1 fruit fly cellular context compared by ENCODE assay signal in the genomic region with DNA sequence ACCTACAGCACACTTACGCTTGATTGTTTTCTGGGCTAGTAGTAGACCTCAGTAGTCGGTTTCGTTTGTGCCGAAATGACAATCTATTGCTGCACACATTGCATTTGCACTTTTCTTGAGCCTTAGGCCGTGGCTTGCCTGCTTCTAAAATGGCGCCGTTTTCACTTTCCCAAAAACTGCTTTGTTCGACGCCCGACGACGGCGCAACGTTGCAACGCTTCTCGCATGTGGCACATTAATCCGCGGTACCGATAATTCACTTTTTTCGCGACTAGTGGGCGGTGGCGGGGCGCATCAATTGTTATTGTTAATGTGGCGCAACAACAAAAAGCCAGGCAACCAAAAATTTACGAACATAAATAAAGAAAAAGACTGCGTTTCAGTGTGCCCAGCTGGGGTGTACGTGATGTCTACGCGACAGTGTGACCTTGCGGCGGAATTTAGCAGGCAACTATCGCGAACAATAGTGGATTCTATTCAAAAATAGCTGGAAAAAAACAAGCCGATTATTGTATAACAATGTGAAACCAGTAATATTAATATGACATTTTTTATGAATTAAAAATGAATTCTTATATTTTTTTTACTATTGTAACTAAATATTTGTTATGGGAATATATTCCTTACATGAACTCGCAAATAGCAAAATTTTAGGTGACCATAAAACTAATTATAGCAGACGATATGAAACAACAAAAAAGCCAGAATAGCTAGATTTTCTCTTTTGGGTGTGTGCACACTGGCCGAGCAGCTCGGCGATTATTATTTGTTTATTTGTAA.
TF ChIP-seq lines count a peak whose summit lies in the region.

Gene ash1 (minus strand): TSS at position 387 of the 780 bp plus-strand sequence.
Gene Taf6 (plus strand): TSS at position 720 of the 780 bp plus-strand sequence.

TF ChIP-seq in whole organism, embryonic, 481 proteins besides CTCF, POLR2A, EP300 and RAD21 (continued from another document and continues in another):
- TF ChIP-seq CG30431 (GFP tag; optimal IDR thresholded peaks at IDR 0.05; lab: Kevin White, UChicago) (no peak), cwo (GFP tag; optimal IDR thresholded peaks at IDR 0.05; lab: Kevin White, UChicago) (no peak), gcm2 (GFP tag; optimal IDR thresholded peaks at IDR 0.05; lab: Kevin White, UChicago) (no peak), CG10462 (GFP tag; optimal IDR thresholded peaks at IDR 0.05; lab: Kevin White, UChicago) (no peak), B-H2 (GFP tag; optimal IDR thresholded peaks at IDR 0.05; lab: Kevin White, UChicago) (no peak), unc-4 (GFP tag; IDR thresholded peaks at IDR 0.05; lab: Robert Waterston, UW; ENCODE audit: partially characterized antibody) (peak; percentile 73), CG2712 (tag; optimal IDR thresholded peaks at IDR 0.05; lab: Kevin White, UChicago) (peak; percentile 27), Hmr (GFP tag; optimal IDR thresholded peaks at IDR 0.05; lab: Kevin White, UChicago) (no peak), CG11560 (tag; IDR thresholded peaks at IDR 0.05; lab: Robert Waterston, UW) (no peak), HmgD (GFP tag; optimal IDR thresholded peaks at IDR 0.05; lab: Kevin White, UChicago) (no peak), br (optimal IDR thresholded peaks at IDR 0.05; lab: Kevin White, UChicago) (no peak), C15 (GFP tag; IDR thresholded peaks at IDR 0.05; lab: Robert Waterston, UW) (no peak), pum (GFP tag; optimal IDR thresholded peaks at IDR 0.05; lab: Kevin White, UChicago) (no peak), CG3065 (GFP tag; optimal IDR thresholded peaks at IDR 0.05; lab: Kevin White, UChicago) (no peak), CG31441 (GFP tag; IDR thresholded peaks at IDR 0.05; lab: Robert Waterston, UW) (no peak), BEAF-32 (GFP tag; optimal IDR thresholded peaks at IDR 0.05; lab: Kevin White, UChicago) (peak; percentile 89), pho (GFP tag; optimal IDR thresholded peaks at IDR 0.05; lab: Kevin White, UChicago) (no peak), pb (GFP tag; optimal IDR thresholded peaks at IDR 0.05; lab: Kevin White, UChicago) (no peak), sisA (GFP tag; IDR thresholded peaks at IDR 0.05; lab: Robert Waterston, UW) (no peak), Sry-δ (GFP tag; optimal IDR thresholded peaks at IDR 0.05; lab: Kevin White, UChicago) (peak; percentile 59), Dfd (GFP tag; optimal IDR thresholded peaks at IDR 0.05; lab: Kevin White, UChicago) (no peak), Usf (GFP tag; optimal IDR thresholded peaks at IDR 0.05; lab: Kevin White, UChicago) (no peak), CG10959 (GFP tag; IDR thresholded peaks at IDR 0.05; lab: Robert Waterston, UW) (no peak), jumu (GFP tag; optimal IDR thresholded peaks at IDR 0.05; lab: Kevin White, UChicago) (no peak), btn (GFP tag; optimal IDR thresholded peaks at IDR 0.05; lab: Kevin White, UChicago) (no peak), CG13296 (GFP tag; optimal IDR thresholded peaks at IDR 0.05; lab: Kevin White, UChicago) (no peak), caup (GFP tag; optimal IDR thresholded peaks at IDR 0.05; lab: Kevin White, UChicago; ENCODE audit: severe bottlenecking) (no peak), CG15269 (tag; optimal IDR thresholded peaks at IDR 0.05; lab: Kevin White, UChicago) (no peak), dm (GFP tag; optimal IDR thresholded peaks at IDR 0.05; lab: Kevin White, UChicago) (no peak), zen2 (GFP tag; IDR thresholded peaks at IDR 0.05; lab: Robert Waterston, UW; ENCODE audit: partially characterized antibody) (no peak), CG32767 (GFP tag; IDR thresholded peaks at IDR 0.05; lab: Robert Waterston, UW) (no peak), H15 (GFP tag; IDR thresholded peaks at IDR 0.05; lab: Robert Waterston, UW) (no peak), CG4404 (GFP tag; IDR thresholded peaks at IDR 0.05; lab: Robert Waterston, UW) (no peak), Ets97D (GFP tag; optimal IDR thresholded peaks at IDR 0.05; lab: Kevin White, UChicago) (peak; percentile 20), sd (tag; optimal IDR thresholded peaks at IDR 0.05; lab: Kevin White, UChicago) (no peak), pita (GFP tag; optimal IDR thresholded peaks at IDR 0.05; lab: Kevin White, UChicago) (no peak), D19B (GFP tag; optimal IDR thresholded peaks at IDR 0.05; lab: Kevin White, UChicago) (no peak), bowl (GFP tag; IDR thresholded peaks at IDR 0.05; lab: Robert Waterston, UW) (no peak), NC2β (GFP tag; optimal IDR thresholded peaks at IDR 0.05; lab: Kevin White, UChicago) (no peak), Side (GFP tag; optimal IDR thresholded peaks at IDR 0.05; lab: Kevin White, UChicago) (no peak), B-H1 (GFP tag; IDR thresholded peaks at IDR 0.05; lab: Robert Waterston, UW) (no peak), CG4424 (GFP tag; optimal IDR thresholded peaks at IDR 0.05; lab: Kevin White, UChicago) (no peak), CG7271 (tag; optimal IDR thresholded peaks at IDR 0.05; lab: Kevin White, UChicago) (no peak), Xrp1 (GFP tag; IDR thresholded peaks at IDR 0.05; lab: Robert Waterston, UW) (no peak), scrt (GFP tag; optimal IDR thresholded peaks at IDR 0.05; lab: Kevin White, UChicago) (no peak), ap (GFP tag; IDR thresholded peaks at IDR 0.05; lab: Robert Waterston, UW) (no peak), CG12071 (GFP tag; optimal IDR thresholded peaks at IDR 0.05; lab: Kevin White, UChicago) (no peak), HLH3B (GFP tag; IDR thresholded peaks at IDR 0.05; lab: Robert Waterston, UW) (no peak), nerfin-1 (tag; optimal IDR thresholded peaks at IDR 0.05; lab: Kevin White, UChicago) (peak; percentile 90), vfl (GFP tag; optimal IDR thresholded peaks at IDR 0.05; lab: Kevin White, UChicago) (no peak), Mrtf (GFP tag; IDR thresholded peaks at IDR 0.05; lab: Robert Waterston, UW) (no peak), CG43689 (GFP tag; IDR thresholded peaks at IDR 0.05; lab: Robert Waterston, UW) (no peak), Bteb2 (GFP tag; optimal IDR thresholded peaks at IDR 0.05; lab: Kevin White, UChicago) (no peak), nmo (GFP tag; optimal IDR thresholded peaks at IDR 0.05; lab: Kevin White, UChicago) (peak; percentile 85), Hmx (GFP tag; optimal IDR thresholded peaks at IDR 0.05; lab: Kevin White, UChicago) (no peak), prd (optimal IDR thresholded peaks at IDR 0.05; lab: Kevin White, UChicago) (no peak), prd (GFP tag; IDR thresholded peaks at IDR 0.05; lab: Robert Waterston, UW) (no peak; the same call in 2 of the 3 replicates), cad (GFP tag; optimal IDR thresholded peaks at IDR 0.05; lab: Kevin White, UChicago) (no peak), PHDP (tag; optimal IDR thresholded peaks at IDR 0.05; lab: Kevin White, UChicago) (no peak), CG17385 (GFP tag; optimal IDR thresholded peaks at IDR 0.05; lab: Kevin White, UChicago) (no peak), CG12236 (GFP tag; optimal IDR thresholded peaks at IDR 0.05; lab: Kevin White, UChicago) (no peak), ash1 (GFP tag; optimal IDR thresholded peaks at IDR 0.05; lab: Kevin White, UChicago) (no peak), Nf-YA (GFP tag; IDR thresholded peaks at IDR 0.05; lab: Robert Waterston, UW) (no peak), hbn (GFP tag; IDR thresholded peaks at IDR 0.05; lab: Robert Waterston, UW; ENCODE audit: partially characterized antibody) (peak; percentile 55; the same call in 1 of the 2 replicates), Dbx (GFP tag; IDR thresholded peaks at IDR 0.05; lab: Robert Waterston, UW) (no peak), CG16815 (GFP tag; optimal IDR thresholded peaks at IDR 0.05; lab: Kevin White, UChicago) (no peak), NC2α (GFP tag; optimal IDR thresholded peaks at IDR 0.05; lab: Kevin White, UChicago) (no peak), Dip2 (GFP tag; IDR thresholded peaks at IDR 0.05; lab: Robert Waterston, UW) (no peak), ato (GFP tag; IDR thresholded peaks at IDR 0.05; lab: Robert Waterston, UW; ENCODE audit: partially characterized antibody) (no peak), ab (GFP tag; optimal IDR thresholded peaks at IDR 0.05; lab: Kevin White, UChicago) (no peak), Dip3 (GFP tag; optimal IDR thresholded peaks at IDR 0.05; lab: Kevin White, UChicago) (no peak), psq (GFP tag; optimal IDR thresholded peaks at IDR 0.05; lab: Kevin White, UChicago) (no peak), zen (tag; optimal IDR thresholded peaks at IDR 0.05; lab: Kevin White, UChicago) (peak; percentile 12), CG2875 (GFP tag; optimal IDR thresholded peaks at IDR 0.05; lab: Kevin White, UChicago) (no peak), Lpt (GFP tag; optimal IDR thresholded peaks at IDR 0.05; lab: Kevin White, UChicago) (no peak), Ada2b (GFP tag; IDR thresholded peaks at IDR 0.05; lab: Robert Waterston, UW) (no peak), CG11504 (tag; optimal IDR thresholded peaks at IDR 0.05; lab: Kevin White, UChicago) (peak; percentile 72), klu (GFP tag; IDR thresholded peaks at IDR 0.05; lab: Robert Waterston, UW) (no peak), sima (GFP tag; optimal IDR thresholded peaks at IDR 0.05; lab: Kevin White, UChicago) (no peak), CG7745 (tag; optimal IDR thresholded peaks at IDR 0.05; lab: Kevin White, UChicago) (no peak), Bgb (GFP tag; IDR thresholded peaks at IDR 0.05; lab: Robert Waterston, UW; ENCODE audit: partially characterized antibody) (peak; percentile 61), fd64A (GFP tag; optimal IDR thresholded peaks at IDR 0.05; lab: Kevin White, UChicago) (no peak), Trl (optimal IDR thresholded peaks at IDR 0.05; lab: Kevin White, UChicago) (no peak), Trl (GFP tag; optimal IDR thresholded peaks at IDR 0.05; lab: Kevin White, UChicago) (no peak), bab2 (GFP tag; optimal IDR thresholded peaks at IDR 0.05; lab: Kevin White, UChicago) (no peak), Antp (GFP tag; optimal IDR thresholded peaks at IDR 0.05; lab: Kevin White, UChicago) (no peak), Doc2 (GFP tag; IDR thresholded peaks at IDR 0.05; lab: Robert Waterston, UW) (no peak), schlank (tag; optimal IDR thresholded peaks at IDR 0.05; lab: Kevin White, UChicago) (no peak), CG12299 (tag; optimal IDR thresholded peaks at IDR 0.05; lab: Kevin White, UChicago) (no peak), phol (tag; optimal IDR thresholded peaks at IDR 0.05; lab: Kevin White, UChicago) (peak; percentile 71), CG13775 (GFP tag; optimal IDR thresholded peaks at IDR 0.05; lab: Kevin White, UChicago) (no peak), lmd (GFP tag; IDR thresholded peaks at IDR 0.05; lab: Robert Waterston, UW) (no peak), z (GFP tag; IDR thresholded peaks at IDR 0.05; lab: Robert Waterston, UW) (no peak), pan (optimal IDR thresholded peaks at IDR 0.05; lab: Kevin White, UChicago) (no peak), pan (GFP tag; optimal IDR thresholded peaks at IDR 0.05 in 1 of 2, IDR thresholded peaks at IDR 0.05 in 1 of 2) (no peak), Awh (GFP tag; IDR thresholded peaks at IDR 0.05; lab: Robert Waterston, UW) (no peak), CG32772 (GFP tag; IDR thresholded peaks at IDR 0.05; lab: Robert Waterston, UW) (no peak), Rfx (GFP tag; IDR thresholded peaks at IDR 0.05; lab: Robert Waterston, UW) (peak; percentile 35; the same call in 1 of the 2 replicates), NFAT (GFP tag; IDR thresholded peaks at IDR 0.05; lab: Robert Waterston, UW) (no peak), CG6689 (GFP tag; IDR thresholded peaks at IDR 0.05; lab: Robert Waterston, UW) (no peak), lbe (GFP tag; optimal IDR thresholded peaks at IDR 0.05; lab: Kevin White, UChicago) (no peak), her (GFP tag; optimal IDR thresholded peaks at IDR 0.05; lab: Kevin White, UChicago) (no peak), Taf1 (GFP tag; IDR thresholded peaks at IDR 0.05; lab: Robert Waterston, UW) (no peak), CG7556 (GFP tag; optimal IDR thresholded peaks at IDR 0.05; lab: Kevin White, UChicago) (no peak), CG17802 (tag; optimal IDR thresholded peaks at IDR 0.05; lab: Kevin White, UChicago) (no peak), disco-r (GFP tag; optimal IDR thresholded peaks at IDR 0.05; lab: Kevin White, UChicago) (no peak), CG3838 (GFP tag; optimal IDR thresholded peaks at IDR 0.05; lab: Kevin White, UChicago) (no peak), CG14050 (GFP tag; IDR thresholded peaks at IDR 0.05; lab: Robert Waterston, UW) (no peak), en (GFP tag; optimal IDR thresholded peaks at IDR 0.05; lab: Kevin White, UChicago) (no peak), CG11247 (GFP tag; IDR thresholded peaks at IDR 0.05; lab: Robert Waterston, UW) (no peak), Ptx1 (GFP tag; IDR thresholded peaks at IDR 0.05; lab: Robert Waterston, UW) (no peak), gsb (GFP tag; IDR thresholded peaks at IDR 0.05; lab: Robert Waterston, UW) (no peak), CG7928 (GFP tag; optimal IDR thresholded peaks at IDR 0.05; lab: Kevin White, UChicago) (no peak), CG11398 (GFP tag; optimal IDR thresholded peaks at IDR 0.05; lab: Kevin White, UChicago) (no peak), CG3995 (GFP tag; optimal IDR thresholded peaks at IDR 0.05; lab: Kevin White, UChicago) (no peak), Hey (tag; optimal IDR thresholded peaks at IDR 0.05; lab: Kevin White, UChicago) (no peak), otp (GFP tag; IDR thresholded peaks at IDR 0.05; lab: Robert Waterston, UW) (no peak), CG1529 (GFP tag; optimal IDR thresholded peaks at IDR 0.05; lab: Kevin White, UChicago) (no peak), vvl (GFP tag; IDR thresholded peaks at IDR 0.05; lab: Robert Waterston, UW) (no peak), CG14014 (GFP tag; IDR thresholded peaks at IDR 0.05; lab: Robert Waterston, UW) (no peak), CrebB (tag; optimal IDR thresholded peaks at IDR 0.05; lab: Kevin White, UChicago) (no peak), sob (GFP tag; IDR thresholded peaks at IDR 0.05; lab: Robert Waterston, UW) (no peak), CG14441 (GFP tag; IDR thresholded peaks at IDR 0.05; lab: Robert Waterston, UW) (no peak), crp (GFP tag; optimal IDR thresholded peaks at IDR 0.05; lab: Kevin White, UChicago) (peak in 1 of 2 experiments; percentile 29), CG10321 (GFP tag; IDR thresholded peaks at IDR 0.05; lab: Robert Waterston, UW) (no peak), tin (GFP tag; optimal IDR thresholded peaks at IDR 0.05; lab: Kevin White, UChicago) (no peak), emc (GFP tag; optimal IDR thresholded peaks at IDR 0.05; lab: Kevin White, UChicago) (no peak), CG10209 (GFP tag; optimal IDR thresholded peaks at IDR 0.05; lab: Kevin White, UChicago) (no peak), Ssrp (tag; optimal IDR thresholded peaks at IDR 0.05; lab: Kevin White, UChicago) (no peak), jing (GFP tag; optimal IDR thresholded peaks at IDR 0.05; lab: Kevin White, UChicago) (no peak)
